Worm (Caenorhabditis elegans) whole organism, midembryonic: ENCODE data around the gene C45H4.14.

ENCODE experiments used
- flt-1 ChIP-seq: fragments of 200-800 bp; sonication (Bioruptor generic); IDR thresholded peaks from 2 replicates; pipeline ENCODE4 v1.3.6; 2022; ENCODE audit warnings: missing genetic modification characterization, missing compliant biosample characterization
- klf-2 ChIP-seq: fragments of 200-800 bp; sonication (Bioruptor generic); conservative IDR thresholded peaks from 2 replicates; pipeline ENCODE4 v1.3.6; 2022; ENCODE audit warnings: missing genetic modification reagents, missing genetic modification characterization, missing compliant biosample characterization
- ref-1 ChIP-seq: fragments of 200-800 bp; sonication (Bioruptor generic); conservative IDR thresholded peaks from 2 replicates; pipeline ENCODE4 v1.3.6; 2022; ENCODE audit warnings: missing genetic modification reagents, missing genetic modification characterization, missing compliant biosample characterization
- tab-1 ChIP-seq: fragments of 200-800 bp; sonication (Bioruptor generic); IDR thresholded peaks from 2 replicates; pipeline ENCODE4 v1.3.6; 2022; ENCODE audit warnings: missing genetic modification characterization, missing compliant biosample characterization
- ztf-29 ChIP-seq: fragments of 200-800 bp; sonication (Bioruptor generic); IDR thresholded peaks from 2 replicates; pipeline ENCODE4 v1.3.6; 2022; ENCODE audit warnings: missing genetic modification reagents, missing genetic modification characterization, missing compliant biosample characterization

- TF ChIP-seq ztf-29 (GFP tag; lab: Robert Waterston, UW), result no peak
- TF ChIP-seq klf-2, result no peak
- TF ChIP-seq tab-1 (GFP tag; lab: Robert Waterston, UW), result no peak
- TF ChIP-seq ref-1 (GFP tag; lab: Robert Waterston, UW), result no peak
- TF ChIP-seq flt-1, result no peak
Observed at ce11 chrV:2207527-2207926, 48.3 kb upstream of the C45H4.14 start.
